Worm (Caenorhabditis elegans): Measurements from ENCODE around the gene C03B1.10.

ce11 chrX:6357772-6358171, at the start of gene C03B1.10:
- TF ChIP-seq tbx-11 (GFP tag; IDR thresholded peaks at IDR 0.05), result no peak
- no peak for TF ChIP-seq ama-1 (optimal IDR thresholded peaks at IDR 0.05)
- no peak for TF ChIP-seq tra-4 (tag; optimal IDR thresholded peaks at IDR 0.05)
- TF ChIP-seq ceh-13 (GFP tag; optimal IDR thresholded peaks at IDR 0.05), result no peak
- TF ChIP-seq flt-1 (GFP tag; IDR thresholded peaks at IDR 0.05), result no peak

Data from whole organism, early embryonic.